Worm (Caenorhabditis elegans) whole organism, L2 larva: ENCODE results near the gene T04A8.7.

Experiments
- ceh-16 ChIP-seq: fragments of 150-350 bp; optimal IDR thresholded peaks from 2 replicates; lab custom pipeline; 2014; ENCODE audit warnings: missing biosample characterization, missing genetic modification characterization
- gmeb-1 ChIP-seq: fragments of 150-350 bp; optimal IDR thresholded peaks from 2 replicates; lab custom pipeline; 2014; ENCODE audit warnings: missing biosample characterization, missing genetic modification characterization
- lin-39 ChIP-seq: fragments of 150-350 bp; optimal IDR thresholded peaks from 2 replicates; lab custom pipeline; 2014; ENCODE audit warnings: missing biosample characterization, missing genetic modification reagents, missing genetic modification characterization
- lsy-2 ChIP-seq, 2 experiments: fragments of 150-350 bp in 1 of 2; sonication (generic microtip) in 1 of 2; optimal IDR thresholded peaks; 2 replicates each; lab custom pipeline; 2014 to 2017; ENCODE audit warnings: missing biosample characterization in 2 of 2, missing genetic modification characterization in 2 of 2
- nhr-12 ChIP-seq: fragments of 150-350 bp; optimal IDR thresholded peaks from 2 replicates; lab custom pipeline; 2014; ENCODE audit warnings: missing biosample characterization, missing genetic modification characterization
- skn-1 ChIP-seq: sonication (generic microtip); optimal IDR thresholded peaks from 2 replicates; lab custom pipeline; 2017; ENCODE audit warnings: missing biosample characterization, missing genetic modification characterization

DNA sequence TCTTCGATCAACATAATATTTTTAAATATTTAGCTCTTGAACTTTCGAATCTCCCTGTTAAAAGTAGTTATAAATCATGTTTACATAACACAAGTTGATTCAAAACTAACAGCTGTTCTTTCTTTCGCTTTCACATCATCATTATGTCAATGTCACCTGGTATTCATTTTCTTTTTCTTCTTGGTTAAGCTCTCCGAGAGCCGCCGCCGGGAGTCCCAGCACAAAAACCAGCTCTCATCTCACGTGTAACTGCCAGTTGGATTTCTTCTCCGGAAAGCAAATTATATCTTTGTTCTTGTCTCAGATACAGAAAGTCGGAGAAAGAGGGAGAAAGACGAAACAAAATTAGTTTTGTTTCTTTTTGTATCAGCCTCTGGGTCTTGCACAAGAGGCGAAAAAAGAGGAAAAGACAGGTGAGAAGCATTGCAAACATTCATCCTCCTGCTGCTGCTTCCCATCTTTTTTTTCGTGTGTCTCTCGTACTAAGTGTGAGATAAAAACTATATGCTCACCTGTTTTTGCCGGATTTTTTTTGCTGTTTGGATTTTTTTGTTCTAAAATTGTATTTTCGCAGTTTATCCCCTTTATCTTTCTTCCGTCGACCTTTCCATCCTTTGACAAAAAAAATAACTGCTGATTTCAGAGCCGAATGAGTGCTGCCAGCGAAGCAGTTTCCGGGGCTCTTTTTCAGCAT, 36.3 kb downstream of the T04A8.7 start, which contains the start of gene F17C8.3:
- no peak for TF ChIP-seq lin-39
- TF ChIP-seq skn-1, result no peak
- TF ChIP-seq nhr-12 (tag; lab: Kevin White, UChicago), result no peak
- peak in 1 of 2 experiments; percentile 56 for TF ChIP-seq lsy-2 (tag; optimal IDR thresholded peaks at IDR 0.05; lab: Kevin White, UChicago)
- no peak for TF ChIP-seq ceh-16 (tag; lab: Kevin White, UChicago)
- TF ChIP-seq gmeb-1 (tag; lab: Kevin White, UChicago), result no peak
